Worm (Caenorhabditis elegans) whole organism, L4 larva: ENCODE measurements around the gene hlh-29.

Experiments
- F49E8.2 ChIP-seq: sonication (generic microtip); optimal IDR thresholded peaks from 2 replicates; lab custom pipeline; 2016; ENCODE audit warnings: missing compliant biosample characterization, mild to moderate bottlenecking, missing genetic modification characterization, borderline replicate concordance
- R02D3.7 ChIP-seq: fragments of 150-350 bp; sonication (generic microtip); optimal IDR thresholded peaks from 3 replicates; lab custom pipeline; 2014; ENCODE audit warnings: missing biosample characterization, missing genetic modification characterization
- Y75B8A.6 ChIP-seq: fragments of 200-800 bp; sonication (Bioruptor generic); IDR thresholded peaks from 2 replicates; pipeline ENCODE4 v1.3.6; 2022; ENCODE audit warnings: missing genetic modification reagents, missing genetic modification characterization, missing compliant biosample characterization
- ZK546.5 ChIP-seq, 2 experiments: sonication (generic microtip); optimal IDR thresholded peaks; 2 replicates each; lab custom pipeline; 2017; ENCODE audit warnings: missing biosample characterization in 2 of 2, missing genetic modification characterization in 2 of 2
- ama-1 ChIP-seq: fragments of 150-350 bp; optimal IDR thresholded peaks from 2 replicates; lab custom pipeline; 2014; ENCODE audit warnings: inconsistent platforms, mixed read lengths
- ceh-28 ChIP-seq: fragments of 150-350 bp; optimal IDR thresholded peaks from 2 replicates; lab custom pipeline; 2014; ENCODE audit warnings: missing biosample characterization, missing genetic modification reagents, missing genetic modification characterization
- cey-2 ChIP-seq: sonication (generic microtip); optimal IDR thresholded peaks from 3 replicates; lab custom pipeline; 2017; ENCODE audit warnings: missing genetic modification characterization, mild to moderate bottlenecking, missing compliant biosample characterization, antibody characterized with exemption, borderline replicate concordance; ENCODE audit not compliant: insufficient read depth
- fos-1 ChIP-seq: fragments of 150-350 bp; optimal IDR thresholded peaks from 2 replicates; lab custom pipeline; 2014; ENCODE audit warnings: missing biosample characterization, missing genetic modification characterization
- lin-15B ChIP-seq: fragments of 150-350 bp; sonication (generic microtip); optimal IDR thresholded peaks from 3 replicates; lab custom pipeline; 2014; ENCODE audit warnings: missing biosample characterization, missing genetic modification characterization
- lsy-2 ChIP-seq, 2 experiments: fragments of 150-350 bp in 1 of 2; sonication (generic microtip) in 1 of 2; optimal IDR thresholded peaks; 2 replicates each; lab custom pipeline; 2014 to 2017; ENCODE audit warnings: missing biosample characterization in 2 of 2, missing genetic modification characterization in 2 of 2
- mdl-1 ChIP-seq, 2 experiments: fragments of 150-350 bp in 1 of 2; sonication (generic microtip) in 1 of 2; optimal IDR thresholded peaks; 2 replicates each; lab custom pipeline; 2014 to 2017; ENCODE audit warnings: missing biosample characterization in 2 of 2, missing genetic modification characterization in 2 of 2
- nhr-237 ChIP-seq: sonication (generic microtip); optimal IDR thresholded peaks from 2 replicates; lab custom pipeline; 2017; ENCODE audit warnings: missing biosample characterization, missing genetic modification characterization
- zag-1 ChIP-seq: fragments of 150-350 bp; optimal IDR thresholded peaks from 2 replicates; lab custom pipeline; 2014; ENCODE audit warnings: missing biosample characterization, missing genetic modification characterization
- zfp-3 ChIP-seq: fragments of 200-800 bp; sonication (Bioruptor generic); conservative IDR thresholded peaks from 2 replicates; pipeline ENCODE4 v1.3.6; 2022; ENCODE audit warnings: missing genetic modification reagents, missing genetic modification characterization, missing compliant biosample characterization

DNA sequence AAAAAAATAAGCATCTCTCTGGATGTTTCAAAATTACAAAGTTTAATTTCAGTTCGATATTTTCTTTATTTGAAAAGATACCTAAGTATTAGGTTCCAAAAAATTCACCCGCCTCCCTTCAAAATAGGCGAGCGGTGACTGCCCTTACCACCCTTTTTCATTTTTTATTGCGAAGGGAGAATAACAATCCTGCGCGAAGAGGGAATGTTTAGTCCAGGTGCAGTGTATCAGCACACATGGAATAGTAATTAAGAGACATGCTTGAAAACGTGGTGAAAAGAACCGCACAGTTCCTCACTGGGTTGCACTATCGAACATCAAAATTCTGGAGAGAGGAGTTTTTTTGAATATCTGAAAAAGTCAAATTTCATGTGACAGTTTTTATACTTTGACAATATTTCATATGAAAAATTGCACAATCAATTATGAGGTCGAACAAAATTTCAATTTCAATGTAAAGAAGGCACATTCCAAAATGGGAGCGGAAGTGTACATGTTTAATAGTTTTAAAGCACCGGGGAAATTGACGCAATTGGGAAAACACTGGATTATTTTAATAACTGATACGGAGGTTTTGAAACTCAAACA, 4.0 kb downstream of the hlh-29 start:
- TF ChIP-seq lin-15B, result no peak
- TF ChIP-seq Y75B8A.6, result no peak
- TF ChIP-seq ceh-28 (tag; lab: Kevin White, UChicago), result no peak
- TF ChIP-seq mdl-1 (tag; optimal IDR thresholded peaks at IDR 0.05; lab: Kevin White, UChicago), result peak; percentile 21 to 68
- TF ChIP-seq nhr-237 (tag; lab: Kevin White, UChicago), result peak; percentile 41
- TF ChIP-seq ama-1 (lab: Kevin White, UChicago), result no peak
- no peak for TF ChIP-seq F49E8.2
- no peak for TF ChIP-seq R02D3.7 (tag; lab: Kevin White, UChicago)
- TF ChIP-seq zfp-3 (GFP tag; lab: Robert Waterston, UW), result peak; percentile 88
- TF ChIP-seq zag-1, result peak; percentile 46
- no peak for TF ChIP-seq ZK546.5 (tag; optimal IDR thresholded peaks at IDR 0.05; lab: Kevin White, UChicago)
- peak; percentile 61 to 82 for TF ChIP-seq lsy-2 (tag; optimal IDR thresholded peaks at IDR 0.05; lab: Kevin White, UChicago)
- TF ChIP-seq cey-2 (tag; lab: Kevin White, UChicago), result no peak
- no peak for TF ChIP-seq fos-1 (tag; lab: Kevin White, UChicago)
